Fruit fly (Drosophila melanogaster) whole organism, embryonic: ENCODE results near the gene Mlc1.
A peak's percentile ranks its signal among the peaks of the same experiment; 100 is the strongest.

Experiments used
- ATbp ChIP-seq: fragments of 200-800 bp; sonication (Bioruptor generic); optimal IDR thresholded peaks from 2 replicates; lab custom pipeline; 2017; ENCODE audit warnings: missing biosample characterization, mild to moderate bottlenecking, missing genetic modification characterization, missing genetic modification reagents
- Asciz ChIP-seq: fragments of 200-800 bp; sonication (Bioruptor generic); optimal IDR thresholded peaks from 2 replicates; lab custom pipeline; 2017; ENCODE audit warnings: missing biosample characterization, mild to moderate bottlenecking, missing genetic modification characterization, missing genetic modification reagents
- Atf6 ChIP-seq: fragments of 200-800 bp; sonication (Bioruptor generic); IDR thresholded peaks from 2 replicates; pipeline ENCODE4 v1.3.6; 2022; ENCODE audit warnings: missing biosample characterization, missing genetic modification characterization
- Bgb ChIP-seq: fragments of 200-800 bp; sonication (Bioruptor generic); IDR thresholded peaks from 2 replicates; pipeline ENCODE4 v1.3.6; 2022; ENCODE audit warnings: missing biosample characterization, missing genetic modification characterization; ENCODE audit not compliant: partially characterized antibody
- CG10979 ChIP-seq: fragments of 200-800 bp; sonication (Bioruptor generic); optimal IDR thresholded peaks from 2 replicates; lab custom pipeline; 2018; ENCODE audit warnings: missing biosample characterization, mild to moderate bottlenecking, missing genetic modification characterization, moderate library complexity
- CG11504 ChIP-seq: fragments of 200-800 bp; sonication (Bioruptor generic); optimal IDR thresholded peaks from 3 replicates; lab custom pipeline; 2019; ENCODE audit warnings: missing biosample characterization, mild to moderate bottlenecking, missing genetic modification characterization, moderate library complexity
- CG12744 ChIP-seq: fragments of 200-800 bp; sonication (Bioruptor generic); optimal IDR thresholded peaks from 2 replicates; lab custom pipeline; 2016; ENCODE audit warnings: missing biosample characterization, missing genetic modification characterization
- CG13424 ChIP-seq: fragments of 200-800 bp; sonication (Bioruptor generic); optimal IDR thresholded peaks from 2 replicates; lab custom pipeline; 2019; ENCODE audit warnings: missing biosample characterization, mild to moderate bottlenecking, missing genetic modification characterization, moderate library complexity
- CG14014 ChIP-seq: fragments of 200-800 bp; sonication (Bioruptor generic); IDR thresholded peaks from 2 replicates; pipeline ENCODE4 v1.3.6; 2022; ENCODE audit warnings: missing biosample characterization, missing genetic modification characterization
- CG1603 ChIP-seq: fragments of 200-800 bp; sonication (Bioruptor generic); optimal IDR thresholded peaks from 2 replicates; lab custom pipeline; 2019; ENCODE audit warnings: missing biosample characterization, mild to moderate bottlenecking, missing genetic modification characterization, moderate library complexity
- CG17359 ChIP-seq: fragments of 200-800 bp; sonication (Bioruptor generic); optimal IDR thresholded peaks from 3 replicates; lab custom pipeline; 2018; ENCODE audit warnings: missing biosample characterization, mild to moderate bottlenecking, missing genetic modification characterization, moderate library complexity
- CG2202 ChIP-seq: fragments of 200-800 bp; sonication (Bioruptor generic); optimal IDR thresholded peaks from 2 replicates; lab custom pipeline; 2018; ENCODE audit warnings: missing biosample characterization, mild to moderate bottlenecking, missing genetic modification characterization
- CG31388 ChIP-seq: fragments of 200-800 bp; sonication (Bioruptor generic); optimal IDR thresholded peaks from 2 replicates; lab custom pipeline; 2016; ENCODE audit warnings: missing biosample characterization, missing genetic modification characterization
- CG42726 ChIP-seq: fragments of 200-800 bp; sonication (Bioruptor generic); IDR thresholded peaks from 2 replicates; pipeline ENCODE4 v1.3.6; 2022; ENCODE audit warnings: missing biosample characterization, missing genetic modification characterization; ENCODE audit not compliant: partially characterized antibody
- CG4424 ChIP-seq: fragments of 200-800 bp; sonication (Bioruptor generic); optimal IDR thresholded peaks from 3 replicates; lab custom pipeline; 2016; ENCODE audit warnings: missing biosample characterization, missing genetic modification characterization
- CG9932 ChIP-seq: fragments of 200-800 bp; sonication (Bioruptor generic); IDR thresholded peaks from 2 replicates; pipeline ENCODE4 v1.3.6; 2022; ENCODE audit warnings: missing biosample characterization, missing genetic modification characterization
- D19A ChIP-seq: fragments of 200-800 bp; optimal IDR thresholded peaks from 3 replicates; lab custom pipeline; 2019; ENCODE audit warnings: missing biosample characterization, mild to moderate bottlenecking, missing genetic modification characterization, moderate library complexity
- D19B ChIP-seq: fragments of 200-800 bp; sonication (Bioruptor generic); optimal IDR thresholded peaks from 2 replicates; lab custom pipeline; 2017; ENCODE audit warnings: missing biosample characterization, mild to moderate bottlenecking, missing genetic modification characterization
- Drgx ChIP-seq: fragments of 200-800 bp; sonication (Bioruptor generic); IDR thresholded peaks from 2 replicates; pipeline ENCODE4 v1.3.6; 2022; ENCODE audit warnings: missing biosample characterization, missing genetic modification characterization
- E2f1 ChIP-seq: fragments of 200-800 bp; sonication (Bioruptor generic); IDR thresholded peaks from 2 replicates; pipeline ENCODE4 v1.3.6; 2022; ENCODE audit warnings: missing biosample characterization, missing genetic modification characterization
- HLH3B ChIP-seq: fragments of 200-800 bp; sonication (Bioruptor generic); IDR thresholded peaks from 2 replicates; pipeline ENCODE4 v1.3.6; 2022; ENCODE audit warnings: missing biosample characterization, missing genetic modification characterization
- Med ChIP-seq: fragments of 200-800 bp; sonication (Bioruptor generic); peaks from one replicate; lab custom pipeline; 2016; ENCODE audit warnings: missing biosample characterization, missing genetic modification characterization, mild to moderate bottlenecking, inconsistent platforms, moderate library complexity
- Myb ChIP-seq: fragments of 200-800 bp; sonication (Bioruptor generic); optimal IDR thresholded peaks from 2 replicates; lab custom pipeline; 2016; ENCODE audit warnings: missing biosample characterization, missing genetic modification characterization
- PHDP ChIP-seq: fragments of 200-800 bp; sonication (Bioruptor generic); optimal IDR thresholded peaks from 3 replicates; lab custom pipeline; 2018; ENCODE audit warnings: missing biosample characterization, mild to moderate bottlenecking, missing genetic modification characterization, moderate library complexity
- Sox100B ChIP-seq: fragments of 200-800 bp; sonication (Bioruptor generic); optimal IDR thresholded peaks from 3 replicates; lab custom pipeline; 2018; ENCODE audit warnings: missing biosample characterization, mild to moderate bottlenecking, missing genetic modification characterization
- Sox102F ChIP-seq: fragments of 200-800 bp; sonication (Bioruptor generic); optimal IDR thresholded peaks from 2 replicates; lab custom pipeline; 2018; ENCODE audit warnings: missing biosample characterization, mild to moderate bottlenecking, missing genetic modification characterization, moderate library complexity
- abd-A ChIP-seq: fragments of 200-800 bp; sonication (Bioruptor generic); optimal IDR thresholded peaks from 3 replicates; lab custom pipeline; 2019; ENCODE audit warnings: missing biosample characterization, mild to moderate bottlenecking, missing genetic modification characterization, moderate library complexity
- bab2 ChIP-seq: fragments of 200-800 bp; sonication (Bioruptor generic); optimal IDR thresholded peaks from 2 replicates; lab custom pipeline; 2016; ENCODE audit warnings: missing biosample characterization, missing genetic modification characterization
- dmrt99B ChIP-seq: fragments of 200-800 bp; sonication (Bioruptor generic); optimal IDR thresholded peaks from 2 replicates; lab custom pipeline; 2018; ENCODE audit warnings: missing biosample characterization, mild to moderate bottlenecking, missing genetic modification characterization, moderate library complexity
- dysf ChIP-seq: fragments of 200-800 bp; sonication (Bioruptor generic); IDR thresholded peaks from 3 replicates; pipeline ENCODE4 v1.3.6; 2022; ENCODE audit warnings: missing biosample characterization, missing genetic modification characterization
- exex ChIP-seq: fragments of 200-800 bp; sonication (Bioruptor generic); optimal IDR thresholded peaks from 4 replicates; lab custom pipeline; 2018; ENCODE audit warnings: missing biosample characterization, mild to moderate bottlenecking, missing genetic modification characterization, moderate library complexity
- fd96Cb ChIP-seq: fragments of 200-800 bp; sonication (Bioruptor generic); optimal IDR thresholded peaks from 2 replicates; lab custom pipeline; 2018; ENCODE audit warnings: missing biosample characterization, mild to moderate bottlenecking, missing genetic modification characterization, moderate library complexity
- gem ChIP-seq: fragments of 200-800 bp; sonication (Bioruptor generic); optimal IDR thresholded peaks from 2 replicates; lab custom pipeline; 2019; ENCODE audit warnings: missing biosample characterization, mild to moderate bottlenecking, missing genetic modification characterization, moderate library complexity
- gfzf ChIP-seq: fragments of 200-800 bp; sonication (Bioruptor generic); optimal IDR thresholded peaks from 2 replicates; lab custom pipeline; 2016; ENCODE audit warnings: missing biosample characterization, mild to moderate bottlenecking, missing genetic modification characterization, moderate library complexity
- hb ChIP-seq: fragments of 200-800 bp; sonication (Bioruptor generic); IDR thresholded peaks from 3 replicates; pipeline ENCODE4 v1.3.6; 2022; ENCODE audit warnings: missing biosample characterization, missing genetic modification characterization; ENCODE audit not compliant: partially characterized antibody
- hth ChIP-seq: fragments of >200 bp; optimal IDR thresholded peaks from 2 replicates; lab custom pipeline; 2017; ENCODE audit warnings: inconsistent platforms
- lab ChIP-seq: fragments of 200-800 bp; sonication (Bioruptor generic); optimal IDR thresholded peaks from 3 replicates; lab custom pipeline; 2017; ENCODE audit warnings: missing biosample characterization, missing genetic modification characterization, mild to moderate bottlenecking, moderate library complexity, missing genetic modification reagents
- lbe ChIP-seq: fragments of 200-800 bp; sonication (Bioruptor generic); optimal IDR thresholded peaks from 2 replicates; lab custom pipeline; 2016; ENCODE audit warnings: missing biosample characterization, mild to moderate bottlenecking, missing genetic modification characterization
- lmd ChIP-seq: fragments of 200-800 bp; sonication (Bioruptor generic); IDR thresholded peaks from 2 replicates; pipeline ENCODE4 v1.3.6; 2022; ENCODE audit warnings: missing biosample characterization, missing genetic modification characterization
- lov ChIP-seq, 2 experiments: fragments of 200-800 bp in 1 of 2; fragments of >200 bp in 1 of 2; sonication (Bioruptor generic) in 1 of 2; IDR thresholded peaks in 1 of 2; optimal IDR thresholded peaks in 1 of 2; 2 replicates in 1 of 2; 3 replicates in 1 of 2; pipeline versions ENCODE4 v1.3.6 to Lab custom; 2017 to 2022; ENCODE audit warnings: missing biosample characterization in 1 of 2, missing genetic modification characterization in 1 of 2
- otp ChIP-seq: fragments of 200-800 bp; sonication (Bioruptor generic); IDR thresholded peaks from 3 replicates; pipeline ENCODE4, ENCODE4 v1.3.6; 2022; ENCODE audit warnings: missing biosample characterization, missing genetic modification characterization
- p53 ChIP-seq: fragments of 200-800 bp; sonication (Bioruptor generic); optimal IDR thresholded peaks from 2 replicates; lab custom pipeline; 2016; ENCODE audit warnings: missing biosample characterization, missing genetic modification characterization
- phol ChIP-seq: fragments of 200-800 bp; sonication (Bioruptor generic); optimal IDR thresholded peaks from 3 replicates; lab custom pipeline; 2018; ENCODE audit warnings: missing biosample characterization, mild to moderate bottlenecking, missing genetic modification characterization, moderate library complexity
- pita ChIP-seq: fragments of 200-800 bp; sonication (Bioruptor generic); optimal IDR thresholded peaks from 2 replicates; lab custom pipeline; 2017; ENCODE audit warnings: missing biosample characterization, mild to moderate bottlenecking, missing genetic modification characterization
- ranshi ChIP-seq: fragments of 200-800 bp; sonication (Bioruptor generic); IDR thresholded peaks from 2 replicates; pipeline ENCODE4 v1.3.6; 2022; ENCODE audit warnings: missing biosample characterization, missing genetic modification characterization
- sens ChIP-seq: fragments of 200-800 bp; sonication (Bioruptor generic); peaks from one replicate; lab custom pipeline; 2016; ENCODE audit warnings: missing biosample characterization, missing genetic modification characterization
- slbo ChIP-seq: fragments of 200-800 bp; sonication (Bioruptor generic); IDR thresholded peaks from 2 replicates; pipeline ENCODE4 v1.3.6; 2022; ENCODE audit warnings: missing biosample characterization, missing genetic modification characterization
- unpg ChIP-seq: fragments of 200-800 bp; sonication (Bioruptor generic); optimal IDR thresholded peaks from 3 replicates; lab custom pipeline; 2018; ENCODE audit warnings: missing biosample characterization, mild to moderate bottlenecking, missing genetic modification characterization, moderate library complexity

The Mlc1 gene

dm6 chr3R:27656686-27657535 lies 3.1 kb downstream of the Mlc1 start, which contains the start of gene tau (continued):
- TF ChIP-seq exex = peak; percentile 39
- TF ChIP-seq Bgb = peak; percentile 20; the same call in 1 of the 2 replicates
- TF ChIP-seq CG42726 = no peak
- peak; percentile 45 for TF ChIP-seq pita (GFP tag; lab: Kevin White, UChicago)
- peak; percentile 79 for TF ChIP-seq D19B (GFP tag; lab: Kevin White, UChicago)
- TF ChIP-seq gfzf (GFP tag; lab: Kevin White, UChicago) = peak; percentile 20
- no peak for TF ChIP-seq unpg (GFP tag; lab: Kevin White, UChicago)
- TF ChIP-seq Atf6 (GFP tag; lab: Robert Waterston, UW) = no peak
- TF ChIP-seq CG31388 = no peak
- TF ChIP-seq lov (optimal IDR thresholded peaks at IDR 0.05; lab: Kevin White, UChicago) = no peak
- no peak for TF ChIP-seq lov (GFP tag; IDR thresholded peaks at IDR 0.05; lab: Robert Waterston, UW)
- TF ChIP-seq CG9932 (GFP tag; lab: Robert Waterston, UW) = peak; percentile 28; the same call in 1 of the 2 replicates
- TF ChIP-seq abd-A (tag; lab: Kevin White, UChicago) = peak; percentile 65
- TF ChIP-seq CG2202 (tag; lab: Kevin White, UChicago) = no peak
- no peak for TF ChIP-seq lbe (GFP tag; lab: Kevin White, UChicago)
- TF ChIP-seq Med = peak; percentile 64
- TF ChIP-seq PHDP (tag; lab: Kevin White, UChicago) = peak; percentile 2

dm6 chr3R:27655109-27655508 lies 4.9 kb downstream of the Mlc1 start:
- TF ChIP-seq Sox102F (GFP tag; lab: Kevin White, UChicago) (peak; percentile 11), CG10979 (peak; percentile 24), CG13424 (tag; lab: Kevin White, UChicago) (no peak), HLH3B (GFP tag; lab: Robert Waterston, UW) (no peak), slbo (GFP tag; lab: Robert Waterston, UW) (no peak), CG17359 (tag; lab: Kevin White, UChicago) (peak; percentile 30), CG14014 (GFP tag; lab: Robert Waterston, UW) (0 out of 2 replicates have a peak, but pooled peaks have one; percentile 17), Drgx (peak; percentile 55), gem (tag; lab: Kevin White, UChicago) (peak; percentile 17), ATbp (GFP tag; lab: Kevin White, UChicago) (peak; percentile 8), lab (peak; percentile 10), CG1603 (tag; lab: Kevin White, UChicago) (peak; percentile 10), hth (lab: Kevin White, UChicago) (no peak), Sox100B (peak; percentile 19), Asciz (GFP tag; lab: Kevin White, UChicago) (peak; percentile 13), Myb (no peak), dysf (GFP tag; lab: Robert Waterston, UW) (no peak), CG4424 (no peak), CG11504 (tag; lab: Kevin White, UChicago) (peak; percentile 39), phol (tag; lab: Kevin White, UChicago) (peak; percentile 36), otp (GFP tag; lab: Robert Waterston, UW) (no peak), Med (peak; percentile 8), bab2 (GFP tag; lab: Kevin White, UChicago) (no peak), p53 (GFP tag; lab: Kevin White, UChicago) (no peak), lmd (peak; percentile 16; the same call in 1 of the 2 replicates), D19A (peak; percentile 81), E2f1 (GFP tag; lab: Robert Waterston, UW) (no peak), fd96Cb (tag; lab: Kevin White, UChicago) (peak; percentile 32), hb (GFP tag; lab: Robert Waterston, UW) (no peak), CG12744 (GFP tag; lab: Kevin White, UChicago) (no peak), ranshi (GFP tag; lab: Robert Waterston, UW) (no peak), sens (GFP tag; lab: Kevin White, UChicago) (peak; percentile 26), dmrt99B (peak; percentile 23)
